Fruit fly (Drosophila melanogaster): ENCODE measurements around the gene Pdp1.

- TF ChIP-seq CTCF (optimal IDR thresholded peaks at IDR 0.05): no peak
- TF ChIP-seq CG8478 (optimal IDR thresholded peaks at IDR 0.05): no peak
These were observed 9.2 kb upstream of the Pdp1 start for dm6 chr3L:7876367-7876703.
